Fruit fly (Drosophila melanogaster) Kc167 (cell line): Measurements from ENCODE around the gene CG14855.

Experiments used
- h ChIP-seq: fragments of >200 bp; optimal IDR thresholded peaks from 3 replicates; lab custom pipeline; 2018; ENCODE audit warnings: missing external identifiers
- insv ChIP-seq: fragments of >200 bp; optimal IDR thresholded peaks from 3 replicates; lab custom pipeline; 2018; ENCODE audit warnings: missing external identifiers
- psq ChIP-seq: fragments of >200 bp; optimal IDR thresholded peaks from 2 replicates; lab custom pipeline; 2017; ENCODE audit warnings: missing external identifiers
- ttk ChIP-seq: sonication (Bioruptor generic); optimal IDR thresholded peaks from 2 replicates; lab custom pipeline; 2017; ENCODE audit warnings: missing external identifiers

DNA sequence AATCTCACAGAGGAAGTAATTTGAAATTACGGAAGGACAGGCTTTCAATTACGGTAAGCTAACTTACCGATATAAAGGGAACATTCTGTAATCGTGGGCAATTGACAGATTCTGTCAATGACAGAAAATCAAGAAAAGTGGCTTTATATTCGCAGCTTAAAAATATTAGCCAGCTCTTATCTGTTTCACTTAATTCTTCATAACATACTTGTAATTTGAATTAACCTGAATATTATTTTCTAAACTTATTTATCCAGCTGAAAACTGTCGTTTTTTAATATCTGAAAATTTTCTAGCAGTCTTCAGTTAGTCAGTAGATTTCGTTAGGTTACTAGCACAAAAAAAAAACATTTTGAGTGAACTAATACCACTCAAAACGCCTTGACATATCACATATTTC, 48.6 kb downstream of the CG14855 start, which contains the start of gene CG3610:
- TF ChIP-seq psq (lab: Kevin White, UChicago): no peak
- TF ChIP-seq h (lab: Kevin White, UChicago): no peak
- TF ChIP-seq ttk (lab: Kevin White, UChicago): no peak
- no peak for TF ChIP-seq insv (lab: Kevin White, UChicago)
